Fruit fly (Drosophila melanogaster): ENCODE data around the gene dbe.
A peak's percentile ranks its signal among the peaks of the same experiment; 100 is the strongest.

dm6 chr2L:865851-866250 lies 3.8 kb downstream of the dbe start:
- TF ChIP-seq CG9948 (tag; optimal IDR thresholded peaks at IDR 0.05) = peak; percentile 94
- peak; percentile 96 for TF ChIP-seq CG12605 (GFP tag; IDR thresholded peaks at IDR 0.05)
- peak; percentile 97 for TF ChIP-seq rn (GFP tag; IDR thresholded peaks at IDR 0.05)

All from whole organism, pupa.